Fruit fly (Drosophila melanogaster) whole organism, embryonic: Measurements from ENCODE around the gene CG34462.

ENCODE experiments used
- Adf1 ChIP-seq: fragments of 200-800 bp; sonication (Bioruptor generic); IDR thresholded peaks from 2 replicates; pipeline ENCODE4 v1.3.6; 2022; ENCODE audit warnings: missing biosample characterization, missing genetic modification characterization
- Aef1 ChIP-seq: fragments of 200-800 bp; sonication (Bioruptor generic); IDR thresholded peaks from 3 replicates; pipeline ENCODE4 v1.3.6; 2022; ENCODE audit warnings: missing biosample characterization, missing genetic modification characterization
- Atf-2 ChIP-seq: fragments of 200-800 bp; sonication (Bioruptor generic); optimal IDR thresholded peaks from 2 replicates; lab custom pipeline; 2016; ENCODE audit warnings: missing biosample characterization, missing genetic modification characterization
- CG10209 ChIP-seq: fragments of 200-800 bp; sonication (Bioruptor generic); optimal IDR thresholded peaks from 3 replicates; lab custom pipeline; 2017; ENCODE audit warnings: missing biosample characterization, mild to moderate bottlenecking, missing genetic modification characterization, missing genetic modification reagents
- CG11560 ChIP-seq: fragments of 200-800 bp; sonication (Bioruptor generic); IDR thresholded peaks from 3 replicates; pipeline ENCODE4 v1.3.6; 2022; ENCODE audit warnings: missing biosample characterization, missing genetic modification characterization
- CG11723 ChIP-seq: fragments of 200-800 bp; sonication (Bioruptor generic); optimal IDR thresholded peaks from 2 replicates; lab custom pipeline; 2017; ENCODE audit warnings: missing biosample characterization, mild to moderate bottlenecking, missing genetic modification characterization
- CG12219 ChIP-seq: fragments of 200-800 bp; sonication (Bioruptor generic); optimal IDR thresholded peaks from 3 replicates; lab custom pipeline; 2018; ENCODE audit warnings: missing biosample characterization, mild to moderate bottlenecking, missing genetic modification characterization
- CG1233 ChIP-seq: fragments of 200-800 bp; sonication (Bioruptor generic); optimal IDR thresholded peaks from 4 replicates; lab custom pipeline; 2018; ENCODE audit warnings: missing biosample characterization, mild to moderate bottlenecking, missing genetic modification characterization
- CG12659 ChIP-seq: fragments of 200-800 bp; sonication (Bioruptor generic); optimal IDR thresholded peaks from 3 replicates; lab custom pipeline; 2017; ENCODE audit warnings: mild to moderate bottlenecking, missing biosample characterization, missing genetic modification reagents, missing genetic modification characterization
- CG13624 ChIP-seq: fragments of 200-800 bp; sonication (Bioruptor generic); optimal IDR thresholded peaks from 2 replicates; lab custom pipeline; 2016; ENCODE audit warnings: missing biosample characterization, missing genetic modification characterization
- CG14050 ChIP-seq: fragments of 200-800 bp; sonication (Bioruptor generic); IDR thresholded peaks from 3 replicates; pipeline ENCODE4 v1.3.6; 2022; ENCODE audit warnings: missing biosample characterization, missing genetic modification characterization
- CG14965 ChIP-seq: fragments of 200-800 bp; sonication (Bioruptor generic); optimal IDR thresholded peaks from 2 replicates; lab custom pipeline; 2016; ENCODE audit warnings: missing biosample characterization, missing genetic modification characterization, borderline replicate concordance
- CG15269 ChIP-seq: fragments of 200-800 bp; sonication (Bioruptor generic); optimal IDR thresholded peaks from 2 replicates; lab custom pipeline; 2018; ENCODE audit warnings: missing biosample characterization, mild to moderate bottlenecking, missing genetic modification characterization, moderate library complexity
- CG15514 ChIP-seq: fragments of 200-800 bp; sonication (Bioruptor generic); optimal IDR thresholded peaks from 3 replicates; lab custom pipeline; 2017; ENCODE audit warnings: missing biosample characterization, missing genetic modification characterization, mild to moderate bottlenecking, moderate library complexity, missing genetic modification reagents
- CG1603 ChIP-seq: fragments of 200-800 bp; sonication (Bioruptor generic); optimal IDR thresholded peaks from 2 replicates; lab custom pipeline; 2019; ENCODE audit warnings: missing biosample characterization, mild to moderate bottlenecking, missing genetic modification characterization, moderate library complexity
- CG17186 ChIP-seq: fragments of 200-800 bp; sonication (Bioruptor generic); optimal IDR thresholded peaks from 3 replicates; lab custom pipeline; 2017; ENCODE audit warnings: missing biosample characterization, missing genetic modification reagents, missing genetic modification characterization
- CG1832 ChIP-seq: fragments of 200-800 bp; sonication (Bioruptor generic); optimal IDR thresholded peaks from 2 replicates; lab custom pipeline; 2017; ENCODE audit warnings: missing biosample characterization, mild to moderate bottlenecking, missing genetic modification characterization, inconsistent platforms
- CG3163 ChIP-seq: fragments of 200-800 bp; sonication (Bioruptor generic); optimal IDR thresholded peaks from 3 replicates; lab custom pipeline; 2016; ENCODE audit warnings: missing biosample characterization, missing genetic modification characterization
- CG32532 ChIP-seq: fragments of 200-800 bp; sonication (Bioruptor generic); IDR thresholded peaks from 2 replicates; pipeline ENCODE4 v1.3.6; 2022; ENCODE audit warnings: missing biosample characterization, missing genetic modification characterization
- CG34376 ChIP-seq: fragments of 200-800 bp; sonication (Bioruptor generic); optimal IDR thresholded peaks from 2 replicates; lab custom pipeline; 2018; ENCODE audit warnings: missing biosample characterization, mild to moderate bottlenecking, missing genetic modification characterization
- CG4730 ChIP-seq: fragments of 200-800 bp; sonication (Bioruptor generic); IDR thresholded peaks from 2 replicates; pipeline ENCODE4 v1.3.6; 2022; ENCODE audit warnings: missing biosample characterization, missing genetic modification characterization
- CG8290 ChIP-seq, 3 experiments: fragments of 200-800 bp; sonication (Bioruptor generic); optimal IDR thresholded peaks; 2 replicates each; lab custom pipeline; 2016 to 2019; ENCODE audit warnings: missing biosample characterization in 3 of 3, missing genetic modification characterization in 3 of 3, mild to moderate bottlenecking in 2 of 3, moderate library complexity in 1 of 3
- CG9609 ChIP-seq: fragments of 200-800 bp; sonication (Bioruptor generic); optimal IDR thresholded peaks from 3 replicates; lab custom pipeline; 2016; ENCODE audit warnings: missing biosample characterization, missing genetic modification characterization
- Dek ChIP-seq: fragments of 200-800 bp; sonication (Bioruptor generic); optimal IDR thresholded peaks from 3 replicates; lab custom pipeline; 2019; ENCODE audit warnings: missing biosample characterization, mild to moderate bottlenecking, missing genetic modification characterization, moderate library complexity
- Dfd ChIP-seq, 2 experiments: fragments of >200 bp; optimal IDR thresholded peaks; 2 replicates each; lab custom pipeline; 2017; ENCODE audit warnings: missing biosample characterization in 2 of 2, missing genetic modification characterization in 2 of 2
- Ets65A ChIP-seq: fragments of 200-800 bp; sonication (Bioruptor generic); peaks from one replicate; lab custom pipeline; 2016; ENCODE audit warnings: missing biosample characterization, missing genetic modification characterization
- Hey ChIP-seq: fragments of 200-800 bp; sonication (Bioruptor generic); optimal IDR thresholded peaks from 3 replicates; lab custom pipeline; 2018; ENCODE audit warnings: missing biosample characterization, mild to moderate bottlenecking, missing genetic modification characterization
- HmgD ChIP-seq: fragments of 200-800 bp; sonication (Bioruptor generic); optimal IDR thresholded peaks from 3 replicates; lab custom pipeline; 2016; ENCODE audit warnings: missing biosample characterization, missing genetic modification characterization
- HmgZ ChIP-seq: fragments of 200-800 bp; sonication (Bioruptor generic); optimal IDR thresholded peaks from 2 replicates; lab custom pipeline; 2018; ENCODE audit warnings: missing biosample characterization, mild to moderate bottlenecking, missing genetic modification characterization
- Hmr ChIP-seq: fragments of 200-800 bp; sonication (Bioruptor generic); optimal IDR thresholded peaks from 3 replicates; lab custom pipeline; 2017; ENCODE audit warnings: mild to moderate bottlenecking, missing biosample characterization, missing genetic modification reagents, missing genetic modification characterization
- Hr3 ChIP-seq: fragments of 200-800 bp; sonication (Bioruptor generic); optimal IDR thresholded peaks from 3 replicates; lab custom pipeline; 2016; ENCODE audit warnings: missing biosample characterization, missing genetic modification characterization
- Lim3 ChIP-seq: fragments of 200-800 bp; sonication (Bioruptor generic); IDR thresholded peaks from 2 replicates; pipeline ENCODE4 v1.3.6; 2022; ENCODE audit warnings: missing biosample characterization, missing genetic modification characterization
- Max ChIP-seq: fragments of 200-800 bp; sonication (Bioruptor generic); optimal IDR thresholded peaks from 2 replicates; lab custom pipeline; 2016; ENCODE audit warnings: missing biosample characterization, mild to moderate bottlenecking, missing genetic modification characterization
- Neu2 ChIP-seq: fragments of 200-800 bp; sonication (Bioruptor generic); optimal IDR thresholded peaks from 3 replicates; lab custom pipeline; 2016; ENCODE audit warnings: missing biosample characterization, missing genetic modification characterization, borderline replicate concordance
- Oli ChIP-seq: fragments of 200-800 bp; sonication (Bioruptor generic); optimal IDR thresholded peaks from 2 replicates; lab custom pipeline; 2018; ENCODE audit warnings: missing biosample characterization, mild to moderate bottlenecking, missing genetic modification characterization, moderate library complexity
- Usf ChIP-seq: fragments of 200-800 bp; sonication (Bioruptor generic); optimal IDR thresholded peaks from 2 replicates; lab custom pipeline; 2017; ENCODE audit warnings: missing genotype, missing biosample characterization, missing genetic modification characterization
- Xbp1 ChIP-seq: fragments of 200-800 bp; sonication (Bioruptor generic); optimal IDR thresholded peaks from 3 replicates; lab custom pipeline; 2016; ENCODE audit warnings: missing biosample characterization, mild to moderate bottlenecking, missing genetic modification characterization
- ac ChIP-seq: fragments of 200-800 bp; sonication (Bioruptor generic); optimal IDR thresholded peaks from 3 replicates; lab custom pipeline; 2017; ENCODE audit warnings: missing biosample characterization, mild to moderate bottlenecking, missing genetic modification characterization
- ase ChIP-seq: fragments of 200-800 bp; sonication (Bioruptor generic); IDR thresholded peaks from 3 replicates; pipeline ENCODE4 v1.3.6; 2022; ENCODE audit warnings: missing biosample characterization, missing genetic modification characterization
- caup ChIP-seq: fragments of 200-800 bp; sonication (Bioruptor generic); optimal IDR thresholded peaks from 3 replicates; lab custom pipeline; 2017; ENCODE audit warnings: missing biosample characterization, mild to moderate bottlenecking, missing genetic modification characterization, moderate library complexity; ENCODE audit not compliant: severe bottlenecking
- chif ChIP-seq, 2 experiments: fragments of 200-800 bp; sonication (Bioruptor generic); optimal IDR thresholded peaks; 3 replicates each; lab custom pipeline; 2016; ENCODE audit warnings: missing biosample characterization in 2 of 2, missing genetic modification characterization in 2 of 2
- exex ChIP-seq: fragments of 200-800 bp; sonication (Bioruptor generic); optimal IDR thresholded peaks from 4 replicates; lab custom pipeline; 2018; ENCODE audit warnings: missing biosample characterization, mild to moderate bottlenecking, missing genetic modification characterization, moderate library complexity
- kni ChIP-seq: fragments of 200-800 bp; sonication (Bioruptor generic); optimal IDR thresholded peaks from 3 replicates; lab custom pipeline; 2017; ENCODE audit warnings: mild to moderate bottlenecking, missing biosample characterization, missing genetic modification reagents, missing genetic modification characterization
- lmd ChIP-seq: fragments of 200-800 bp; sonication (Bioruptor generic); IDR thresholded peaks from 2 replicates; pipeline ENCODE4 v1.3.6; 2022; ENCODE audit warnings: missing biosample characterization, missing genetic modification characterization
- pnt ChIP-seq: fragments of 200-800 bp; sonication (Bioruptor generic); optimal IDR thresholded peaks from 3 replicates; lab custom pipeline; 2016; ENCODE audit warnings: missing biosample characterization, missing genetic modification characterization
- salm ChIP-seq: fragments of 200-800 bp; sonication (Bioruptor generic); optimal IDR thresholded peaks from 2 replicates; lab custom pipeline; 2018; ENCODE audit warnings: missing biosample characterization, mild to moderate bottlenecking, missing genetic modification characterization
- schlank ChIP-seq: fragments of 200-800 bp; sonication (Bioruptor generic); optimal IDR thresholded peaks from 2 replicates; lab custom pipeline; 2018; ENCODE audit warnings: missing biosample characterization, mild to moderate bottlenecking, missing genetic modification characterization
- sr ChIP-seq: fragments of 200-800 bp; sonication (Bioruptor generic); IDR thresholded peaks from 3 replicates; pipeline ENCODE4 v1.3.6; 2022; ENCODE audit warnings: missing biosample characterization, missing genetic modification characterization
- tgo ChIP-seq: fragments of 200-800 bp; sonication (Bioruptor generic); IDR thresholded peaks from 3 replicates; pipeline ENCODE4 v1.3.6; 2022; ENCODE audit warnings: missing biosample characterization, missing genetic modification characterization
- tx ChIP-seq: fragments of 200-800 bp; sonication (Bioruptor generic); optimal IDR thresholded peaks from 2 replicates; lab custom pipeline; 2016; ENCODE audit warnings: missing biosample characterization, missing genetic modification characterization
- wor ChIP-seq: fragments of 200-800 bp; sonication (Bioruptor generic); IDR thresholded peaks from 2 replicates; pipeline ENCODE4 v1.3.6; 2022; ENCODE audit warnings: missing biosample characterization, missing genetic modification characterization
- yki ChIP-seq: fragments of >200 bp; optimal IDR thresholded peaks from 3 replicates; lab custom pipeline; 2018

The CG34462 gene

dm6 chr3L:8284651-8285050 is 43.7 kb upstream of the CG34462 start (continued):
- TF ChIP-seq CG15514 (GFP tag; lab: Kevin White, UChicago) (no peak), kni (GFP tag; lab: Kevin White, UChicago) (no peak), caup (GFP tag; lab: Kevin White, UChicago) (no peak), Hmr (GFP tag; lab: Kevin White, UChicago) (peak; percentile 5), Usf (GFP tag; lab: Kevin White, UChicago) (no peak), Adf1 (GFP tag; lab: Robert Waterston, UW) (no peak), CG17186 (no peak), HmgD (no peak), CG12219 (GFP tag; lab: Kevin White, UChicago) (no peak), ac (GFP tag; lab: Kevin White, UChicago) (no peak), exex (no peak), yki (lab: Kevin White, UChicago) (no peak), CG4730 (GFP tag; lab: Robert Waterston, UW) (no peak), Dfd (GFP tag; optimal IDR thresholded peaks at IDR 0.05; lab: Kevin White, UChicago) (no peak), CG10209 (GFP tag; lab: Kevin White, UChicago) (peak; percentile 11), salm (tag; lab: Kevin White, UChicago) (no peak), CG1832 (no peak), CG8290 (GFP tag; optimal IDR thresholded peaks at IDR 0.05; lab: Kevin White, UChicago) (no peak), CG8290 (tag; optimal IDR thresholded peaks at IDR 0.05; lab: Kevin White, UChicago) (no peak), Oli (tag; lab: Kevin White, UChicago) (peak; percentile 18), Lim3 (GFP tag; lab: Robert Waterston, UW) (no peak), Xbp1 (GFP tag; lab: Kevin White, UChicago) (peak; percentile 21), CG9609 (GFP tag; lab: Kevin White, UChicago) (no peak), wor (no peak), CG3163 (GFP tag; lab: Kevin White, UChicago) (no peak), CG1233 (GFP tag; lab: Kevin White, UChicago) (no peak), CG11723 (no peak), CG14965 (no peak), Aef1 (GFP tag; lab: Robert Waterston, UW) (no peak), sr (GFP tag; lab: Robert Waterston, UW) (no peak), Ets65A (GFP tag; lab: Kevin White, UChicago) (peak; percentile 83), chif (GFP tag; optimal IDR thresholded peaks at IDR 0.05; lab: Kevin White, UChicago) (no peak), CG12659 (GFP tag; lab: Kevin White, UChicago) (peak; percentile 18), CG14050 (GFP tag; lab: Robert Waterston, UW) (no peak), Hr3 (no peak), Dek (no peak), ase (GFP tag; lab: Robert Waterston, UW) (no peak), CG13624 (GFP tag; lab: Kevin White, UChicago) (peak; percentile 25), Neu2 (GFP tag; lab: Kevin White, UChicago) (no peak), CG34376 (GFP tag; lab: Kevin White, UChicago) (no peak), CG1603 (tag; lab: Kevin White, UChicago) (no peak), CG15269 (tag; lab: Kevin White, UChicago) (peak; percentile 28), CG11560 (tag; lab: Robert Waterston, UW) (no peak), HmgZ (tag; lab: Kevin White, UChicago) (no peak), CG32532 (GFP tag; lab: Robert Waterston, UW) (peak; percentile 26; the same call in 1 of the 2 replicates), pnt (GFP tag; lab: Kevin White, UChicago) (no peak), lmd (GFP tag; lab: Robert Waterston, UW) (0 out of 2 replicates have a peak, but pooled peaks have one; percentile 38), schlank (tag; lab: Kevin White, UChicago) (no peak), Max (no peak), tgo (no peak), Atf-2 (GFP tag; lab: Kevin White, UChicago) (no peak), tx (GFP tag; lab: Kevin White, UChicago) (no peak), Hey (tag; lab: Kevin White, UChicago) (no peak)
